Worm (Caenorhabditis elegans) whole organism, late embryonic: ENCODE data around the gene srh-147.
"Not testable (repeated sequence)": the region's sequence is repeated elsewhere in the genome, so short reads cannot be mapped to it uniquely, and the experiment has no call there.

Experiments used
- C08G9.2 ChIP-seq: sonication (generic microtip); optimal IDR thresholded peaks from 2 replicates; lab custom pipeline; 2016; ENCODE audit warnings: mild to moderate bottlenecking, missing genetic modification characterization, moderate library complexity, missing compliant biosample characterization
- F13H6.1 ChIP-seq: sonication (generic microtip); optimal IDR thresholded peaks from 2 replicates; lab custom pipeline; 2016; ENCODE audit warnings: missing genetic modification characterization, missing compliant biosample characterization
- K02D7.2 ChIP-seq: sonication (generic microtip); optimal IDR thresholded peaks from 2 replicates; lab custom pipeline; 2017; ENCODE audit warnings: mild to moderate bottlenecking, missing genetic modification characterization, missing compliant biosample characterization
- K09A11.1 ChIP-seq: sonication (generic microtip); optimal IDR thresholded peaks from 2 replicates; lab custom pipeline; 2017; ENCODE audit warnings: antibody characterized with exemption, mild to moderate bottlenecking, missing genetic modification characterization, missing compliant biosample characterization; ENCODE audit not compliant: insufficient read depth
- ahr-1 ChIP-seq: sonication (generic microtip); optimal IDR thresholded peaks from 2 replicates; lab custom pipeline; 2016; ENCODE audit warnings: missing genetic modification characterization, missing compliant biosample characterization
- ceh-18 ChIP-seq: sonication (generic microtip); optimal IDR thresholded peaks from 2 replicates; lab custom pipeline; 2016; ENCODE audit warnings: missing genetic modification characterization, missing compliant biosample characterization
- ceh-2 ChIP-seq: sonication (generic microtip); optimal IDR thresholded peaks from 2 replicates; lab custom pipeline; 2016; ENCODE audit warnings: missing genotype, missing genetic modification characterization, missing compliant biosample characterization
- ceh-30 ChIP-seq: fragments of 150-350 bp; optimal IDR thresholded peaks from 2 replicates; lab custom pipeline; 2014; ENCODE audit warnings: missing biosample characterization, missing genetic modification characterization
- ceh-6 ChIP-seq: fragments of 200-800 bp; sonication (Bioruptor generic); optimal IDR thresholded peaks from 2 replicates; lab custom pipeline; 2018; ENCODE audit warnings: mild to moderate bottlenecking, missing genetic modification characterization, missing compliant biosample characterization
- che-1 ChIP-seq: sonication (generic microtip); optimal IDR thresholded peaks from 2 replicates; lab custom pipeline; 2016; ENCODE audit warnings: mild to moderate bottlenecking, missing genetic modification characterization, missing compliant biosample characterization
- dmd-4 ChIP-seq: sonication (generic microtip); optimal IDR thresholded peaks from 2 replicates; lab custom pipeline; 2016; ENCODE audit warnings: borderline replicate concordance, missing genetic modification characterization, missing compliant biosample characterization
- eyg-1 ChIP-seq: sonication (generic microtip); optimal IDR thresholded peaks from 2 replicates; lab custom pipeline; 2016; ENCODE audit warnings: missing genotype, missing genetic modification characterization, missing compliant biosample characterization
- fkh-10 ChIP-seq: fragments of 150-350 bp; optimal IDR thresholded peaks from 2 replicates; lab custom pipeline; 2014; ENCODE audit warnings: missing biosample characterization, missing genetic modification reagents, missing genetic modification characterization
- hlh-30 ChIP-seq: sonication (generic microtip); optimal IDR thresholded peaks from 2 replicates; lab custom pipeline; 2017; ENCODE audit warnings: antibody characterized with exemption, missing genetic modification characterization, missing compliant biosample characterization; ENCODE audit not compliant: insufficient read depth
- hlh-8 ChIP-seq: sonication (generic microtip); optimal IDR thresholded peaks from 2 replicates; lab custom pipeline; 2016; ENCODE audit warnings: missing genotype, missing genetic modification characterization, missing compliant biosample characterization
- madf-2 ChIP-seq: sonication (generic microtip); optimal IDR thresholded peaks from 2 replicates; lab custom pipeline; 2017; ENCODE audit warnings: missing genetic modification characterization, missing compliant biosample characterization
- nfya-1 ChIP-seq: sonication (generic microtip); optimal IDR thresholded peaks from 2 replicates; lab custom pipeline; 2017; ENCODE audit warnings: missing genetic modification characterization, mild to moderate bottlenecking, missing compliant biosample characterization, antibody characterized with exemption, moderate library complexity
- npax-4 ChIP-seq: sonication (generic microtip); optimal IDR thresholded peaks from 2 replicates; lab custom pipeline; 2016; ENCODE audit warnings: missing genetic modification characterization, missing compliant biosample characterization
- odd-2 ChIP-seq: sonication (generic microtip); optimal IDR thresholded peaks from 2 replicates; lab custom pipeline; 2017; ENCODE audit warnings: antibody characterized with exemption, mild to moderate bottlenecking, missing genetic modification characterization, missing compliant biosample characterization
- pag-3 ChIP-seq: sonication (generic microtip); optimal IDR thresholded peaks from 2 replicates; lab custom pipeline; 2016; ENCODE audit warnings: missing compliant biosample characterization, missing genetic modification characterization, borderline replicate concordance
- pqm-1 ChIP-seq: sonication (generic microtip); optimal IDR thresholded peaks from 2 replicates; lab custom pipeline; 2016; ENCODE audit warnings: missing genetic modification characterization, missing compliant biosample characterization
- pros-1 ChIP-seq: fragments of 150-350 bp; optimal IDR thresholded peaks from 2 replicates; lab custom pipeline; 2014; ENCODE audit warnings: missing biosample characterization, missing genetic modification reagents, missing genetic modification characterization
- sox-4 ChIP-seq: sonication (generic microtip); optimal IDR thresholded peaks from 2 replicates; lab custom pipeline; 2017; ENCODE audit warnings: mild to moderate bottlenecking, missing genetic modification characterization, inconsistent platforms, missing compliant biosample characterization

srh-147 gene

DNA sequence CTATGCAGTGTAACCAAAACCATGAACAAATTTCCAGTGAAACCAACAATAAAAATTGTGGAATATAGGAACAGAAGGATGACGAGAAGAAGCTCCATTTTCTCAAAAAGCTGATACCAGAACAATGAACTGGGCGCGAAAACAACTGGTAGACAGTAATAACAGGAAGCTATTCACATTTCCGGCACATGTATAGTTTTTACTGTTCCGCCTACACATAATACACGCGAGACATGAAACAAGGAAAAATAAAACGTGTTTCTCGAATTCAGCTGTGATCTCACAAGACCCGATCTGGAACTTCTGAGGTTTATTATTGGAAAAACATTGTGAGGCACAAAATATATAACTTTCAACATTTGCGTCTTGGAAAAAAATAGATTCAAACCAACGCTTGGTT, 40.6 kb downstream of the srh-147 start, which contains the start of gene srsx-36:
TSS of gene srsx-36 (minus strand) at position 101 of the 400 bp plus-strand sequence.
- TF ChIP-seq fkh-10 (no peak), F13H6.1 (no peak), hlh-8 (no peak), odd-2 (tag; lab: Kevin White, UChicago) (no peak), K02D7.2 (tag; lab: Kevin White, UChicago) (no peak), pros-1 (tag; lab: Kevin White, UChicago) (no peak), pag-3 (no peak), sox-4 (tag; lab: Kevin White, UChicago) (no peak), ceh-30 (tag; lab: Kevin White, UChicago) (no peak), C08G9.2 (tag; lab: Kevin White, UChicago) (no peak)

ce11 chrV:15807420-15807819, 42.7 kb downstream of the srh-147 start, which contains the start of gene srsx-38:
TSS of gene srsx-38 (minus strand) at chrV:15807520.
- not testable (repeated sequence) for TF ChIP-seq sox-4, eyg-1, madf-2 (tag; lab: Kevin White, UChicago)

ce11 chrV:15803748-15804147, 46.4 kb downstream of the srh-147 start, which contains the start of gene T26E4.18:
TSS of gene T26E4.18 (minus strand) at chrV:15803848.
- TF ChIP-seq sox-4 (tag; lab: Kevin White, UChicago); pqm-1 (tag; lab: Kevin White, UChicago); hlh-8: not testable (repeated sequence)

DNA sequence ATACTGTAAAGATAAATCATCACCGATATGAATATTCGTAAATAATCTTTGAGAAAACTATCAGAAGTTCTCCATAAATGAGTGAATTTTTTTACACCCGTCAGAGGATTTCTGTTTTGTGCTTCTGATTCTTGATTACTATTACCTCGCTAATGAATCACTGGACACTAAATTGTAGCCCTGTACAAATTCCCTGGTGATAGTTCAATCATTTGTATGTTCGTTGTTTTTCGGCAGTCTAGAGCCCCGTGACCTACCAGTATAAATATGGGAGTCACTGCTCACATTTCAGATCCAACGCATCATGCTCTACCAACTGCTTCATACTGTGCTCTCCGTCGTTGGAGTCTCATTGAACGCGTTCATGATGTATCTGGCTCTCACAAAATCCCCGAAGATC, 47.0 kb downstream of the srh-147 start, which contains the start of gene srd-27:
TSS of gene srd-27 (plus strand) at position 301 of the 400 bp plus-strand sequence.
- TF ChIP-seq C08G9.2, ceh-2, pros-1 (tag; lab: Kevin White, UChicago): not testable (repeated sequence)

DNA sequence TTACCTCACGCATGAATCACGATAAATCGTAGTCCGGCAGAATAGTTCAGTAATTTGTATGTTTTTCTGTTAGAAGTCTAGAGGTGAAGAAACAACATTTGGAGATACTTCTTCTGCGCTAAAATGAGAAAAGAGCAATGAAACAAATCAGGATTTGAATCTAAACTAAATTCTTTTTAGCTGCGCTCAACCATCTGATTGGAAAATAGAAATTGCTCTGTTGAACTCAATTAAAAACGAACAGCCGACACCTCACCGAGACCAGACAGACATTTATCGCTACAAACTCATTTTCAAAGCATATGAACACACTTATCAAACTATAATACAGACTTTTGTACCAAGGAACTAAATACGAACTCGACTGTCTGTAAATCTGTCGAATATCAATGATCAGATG, 47.5 kb downstream of the srh-147 start, which contains the start of gene T26E4.9:
TSS of gene T26E4.9 (minus strand) at position 101 of the 400 bp plus-strand sequence.
- TF ChIP-seq che-1, pros-1, ceh-30 (tag; lab: Kevin White, UChicago): not testable (repeated sequence)

DNA sequence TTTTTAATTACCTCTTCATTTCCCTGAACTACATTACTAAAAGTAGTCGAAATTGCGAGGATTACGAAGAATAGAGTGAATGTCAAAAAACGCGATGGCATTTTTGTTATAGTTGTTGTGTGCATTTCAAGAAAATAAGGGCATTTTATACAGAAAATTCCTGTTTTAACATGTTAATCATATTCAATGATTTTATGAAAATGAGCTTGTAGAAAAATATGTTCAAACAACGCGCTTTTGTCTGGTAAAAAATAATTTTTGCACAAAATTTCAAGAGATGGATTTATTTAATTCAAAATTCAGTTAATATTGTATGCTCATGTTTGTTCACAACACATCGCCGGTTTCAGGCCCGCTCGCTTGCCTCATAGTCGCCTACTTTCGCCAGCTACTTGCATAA, 52.0 kb downstream of the srh-147 start, which contains the start of gene T26E4.10:
TSS of gene T26E4.10 (minus strand) at position 101 of the 400 bp plus-strand sequence.
- no peak for TF ChIP-seq odd-2 (tag; lab: Kevin White, UChicago)
- TF ChIP-seq nfya-1 (tag; lab: Kevin White, UChicago), result no peak
- TF ChIP-seq che-1 (tag; lab: Kevin White, UChicago), result no peak
- TF ChIP-seq madf-2 (tag; lab: Kevin White, UChicago), result no peak
- TF ChIP-seq hlh-8, result no peak
- TF ChIP-seq hlh-30 (tag; lab: Kevin White, UChicago), result no peak
- no peak for TF ChIP-seq C08G9.2 (tag; lab: Kevin White, UChicago)
- TF ChIP-seq eyg-1 (tag; lab: Kevin White, UChicago), result no peak
- TF ChIP-seq ceh-6, result no peak
- no peak for TF ChIP-seq K09A11.1 (tag; lab: Kevin White, UChicago)
- TF ChIP-seq ahr-1 (tag; lab: Kevin White, UChicago), result no peak
- TF ChIP-seq npax-4, result no peak
- no peak for TF ChIP-seq ceh-18
- TF ChIP-seq dmd-4, result no peak
